Worm (Caenorhabditis elegans) whole organism, L4 larva: ENCODE data around the gene str-140.

Source experiments
- D1046.2 ChIP-seq: fragments of 200-800 bp; sonication (Bioruptor generic); IDR thresholded peaks from 2 replicates; pipeline ENCODE4 v1.3.6; 2022; ENCODE audit warnings: missing genetic modification characterization, missing compliant biosample characterization
- F10B5.3 ChIP-seq: sonication (generic microtip); optimal IDR thresholded peaks from 2 replicates; lab custom pipeline; 2016; ENCODE audit warnings: mild to moderate bottlenecking, missing genetic modification characterization, missing compliant biosample characterization
- T26A8.4 ChIP-seq: fragments of 200-800 bp; sonication (Bioruptor generic); IDR thresholded peaks from 2 replicates; pipeline ENCODE4 v1.3.6; 2022; ENCODE audit warnings: missing genetic modification characterization, missing compliant biosample characterization
- Y105C5A.15 ChIP-seq: fragments of 200-800 bp; sonication (Bioruptor generic); IDR thresholded peaks from 2 replicates; pipeline ENCODE4 v1.3.6; 2022; ENCODE audit warnings: missing genetic modification characterization, missing compliant biosample characterization
- ZK337.2 ChIP-seq: fragments of 200-800 bp; sonication (Bioruptor generic); IDR thresholded peaks from 2 replicates; pipeline ENCODE4 v1.3.6; 2022; ENCODE audit warnings: missing genetic modification reagents, missing genetic modification characterization, missing compliant biosample characterization
- ZK546.5 ChIP-seq, 2 experiments: sonication (generic microtip); optimal IDR thresholded peaks; 2 replicates each; lab custom pipeline; 2017; ENCODE audit warnings: missing biosample characterization in 2 of 2, missing genetic modification characterization in 2 of 2
- ama-1 ChIP-seq: fragments of 150-350 bp; optimal IDR thresholded peaks from 2 replicates; lab custom pipeline; 2014; ENCODE audit warnings: inconsistent platforms, mixed read lengths
- arid-1 ChIP-seq: fragments of 200-800 bp; sonication (Bioruptor generic); conservative IDR thresholded peaks from 2 replicates; pipeline ENCODE4 v1.3.6; 2022; ENCODE audit warnings: missing genetic modification reagents, missing genetic modification characterization, missing compliant biosample characterization
- attf-4 ChIP-seq: sonication (generic microtip); optimal IDR thresholded peaks from 3 replicates; lab custom pipeline; 2017; ENCODE audit warnings: missing biosample characterization, missing genetic modification characterization
- ceh-32 ChIP-seq: sonication (generic microtip); optimal IDR thresholded peaks from 2 replicates; lab custom pipeline; 2016; ENCODE audit warnings: mild to moderate bottlenecking, missing genetic modification characterization, missing compliant biosample characterization; ENCODE audit not compliant: poor library complexity
- ceh-82 ChIP-seq: sonication (generic microtip); optimal IDR thresholded peaks from 2 replicates; lab custom pipeline; 2017; ENCODE audit warnings: missing biosample characterization, missing genetic modification characterization
- ctbp-1 ChIP-seq: fragments of 200-800 bp; sonication (Bioruptor generic); IDR thresholded peaks from 2 replicates; pipeline ENCODE4 v1.3.6; 2022; ENCODE audit warnings: missing genetic modification reagents, missing genetic modification characterization, missing compliant biosample characterization
- daf-12 ChIP-seq: fragments of 150-350 bp; optimal IDR thresholded peaks from 2 replicates; lab custom pipeline; 2014; ENCODE audit warnings: missing biosample characterization, missing genetic modification reagents, missing genetic modification characterization
- daf-19 ChIP-seq: fragments of 200-800 bp; sonication (Bioruptor generic); conservative IDR thresholded peaks from 2 replicates; pipeline ENCODE4 v1.3.6; 2022; ENCODE audit warnings: missing genetic modification characterization, missing compliant biosample characterization
- dmd-6 ChIP-seq: fragments of 200-800 bp; sonication (Bioruptor generic); IDR thresholded peaks from 2 replicates; pipeline ENCODE4 v1.3.6; 2022; ENCODE audit warnings: missing genetic modification reagents, missing genetic modification characterization, missing compliant biosample characterization
- dmd-9 ChIP-seq: fragments of 200-800 bp; sonication (Bioruptor generic); IDR thresholded peaks from 2 replicates; pipeline ENCODE4 v1.3.6; 2022; ENCODE audit warnings: missing genetic modification reagents, missing genetic modification characterization, missing compliant biosample characterization
- duxl-1 ChIP-seq: sonication (generic microtip); optimal IDR thresholded peaks from 2 replicates; lab custom pipeline; 2016; ENCODE audit warnings: mild to moderate bottlenecking, missing genetic modification characterization, moderate library complexity, missing compliant biosample characterization; ENCODE audit not compliant: poor library complexity
- dve-1 ChIP-seq: sonication (generic microtip); optimal IDR thresholded peaks from 2 replicates; lab custom pipeline; 2017; ENCODE audit warnings: antibody characterized with exemption, mild to moderate bottlenecking, missing genetic modification characterization, missing compliant biosample characterization; ENCODE audit not compliant: insufficient read depth
- egl-27 ChIP-seq: sonication (generic microtip); optimal IDR thresholded peaks from 3 replicates; lab custom pipeline; 2017; ENCODE audit warnings: missing biosample characterization, missing genetic modification reagents, missing genetic modification characterization
- fkh-10 ChIP-seq: fragments of 150-350 bp; optimal IDR thresholded peaks from 2 replicates; lab custom pipeline; 2014; ENCODE audit warnings: missing biosample characterization, missing genetic modification reagents, missing genetic modification characterization
- hmg-1.1 ChIP-seq: fragments of 200-800 bp; sonication (Bioruptor generic); IDR thresholded peaks from 2 replicates; pipeline ENCODE4 v1.3.6; 2022; ENCODE audit warnings: missing genetic modification reagents, missing genetic modification characterization, missing compliant biosample characterization
- lim-7 ChIP-seq: fragments of 200-800 bp; sonication (Bioruptor generic); IDR thresholded peaks from 2 replicates; pipeline ENCODE4 v1.3.6; 2022; ENCODE audit warnings: missing genetic modification characterization, missing compliant biosample characterization
- lin-1 ChIP-seq: fragments of 200-800 bp; sonication (Bioruptor generic); IDR thresholded peaks from 2 replicates; pipeline ENCODE4 v1.3.6; 2022; ENCODE audit warnings: missing genetic modification reagents, missing genetic modification characterization, missing compliant biosample characterization
- lin-38 ChIP-seq: fragments of 200-800 bp; sonication (Bioruptor generic); IDR thresholded peaks from 2 replicates; pipeline ENCODE4 v1.3.6; 2022; ENCODE audit warnings: missing genetic modification reagents, missing genetic modification characterization, missing compliant biosample characterization
- lir-3 ChIP-seq: sonication (generic microtip); optimal IDR thresholded peaks from 2 replicates; lab custom pipeline; 2016; ENCODE audit warnings: mild to moderate bottlenecking, missing genetic modification characterization, missing compliant biosample characterization
- lsy-2 ChIP-seq, 2 experiments: fragments of 150-350 bp in 1 of 2; sonication (generic microtip) in 1 of 2; optimal IDR thresholded peaks; 2 replicates each; lab custom pipeline; 2014 to 2017; ENCODE audit warnings: missing biosample characterization in 2 of 2, missing genetic modification characterization in 2 of 2
- madf-5 ChIP-seq, 2 experiments: fragments of 200-800 bp; sonication (Bioruptor generic); IDR thresholded peaks; 2 replicates each; pipeline ENCODE4 v1.3.6; 2022; ENCODE audit warnings: missing compliant biosample characterization in 2 of 2, missing genetic modification characterization in 2 of 2
- mdl-1 ChIP-seq, 2 experiments: fragments of 150-350 bp in 1 of 2; sonication (generic microtip) in 1 of 2; optimal IDR thresholded peaks; 2 replicates each; lab custom pipeline; 2014 to 2017; ENCODE audit warnings: missing biosample characterization in 2 of 2, missing genetic modification characterization in 2 of 2
- mdt-29 ChIP-seq: fragments of 200-800 bp; sonication (Bioruptor generic); IDR thresholded peaks from 2 replicates; pipeline ENCODE4 v1.3.6; 2022; ENCODE audit warnings: missing genetic modification reagents, missing genetic modification characterization, missing compliant biosample characterization
- mep-1 ChIP-seq: fragments of 150-350 bp; sonication (generic microtip); optimal IDR thresholded peaks from 3 replicates; lab custom pipeline; 2014; ENCODE audit warnings: missing biosample characterization, missing genetic modification characterization
- mxl-2 ChIP-seq: fragments of 200-800 bp; sonication (Bioruptor generic); conservative IDR thresholded peaks from 2 replicates; pipeline ENCODE4 v1.3.6; 2022; ENCODE audit warnings: missing genetic modification reagents, missing genetic modification characterization, missing compliant biosample characterization
- nhr-10 ChIP-seq: fragments of 150-350 bp; optimal IDR thresholded peaks from 2 replicates; lab custom pipeline; 2014; ENCODE audit warnings: missing biosample characterization, missing genetic modification characterization
- nhr-102 ChIP-seq: sonication (generic microtip); optimal IDR thresholded peaks from 2 replicates; lab custom pipeline; 2016; ENCODE audit warnings: mild to moderate bottlenecking, missing genetic modification characterization, moderate library complexity, missing compliant biosample characterization
- nhr-28 ChIP-seq: fragments of 150-350 bp; optimal IDR thresholded peaks from 2 replicates; lab custom pipeline; 2014; ENCODE audit warnings: missing biosample characterization, missing genetic modification characterization
- nhr-41 ChIP-seq: fragments of 200-800 bp; sonication (Bioruptor generic); IDR thresholded peaks from 2 replicates; pipeline ENCODE4 v1.3.6; 2022; ENCODE audit warnings: missing genetic modification reagents, missing genetic modification characterization, missing compliant biosample characterization
- nhr-48 ChIP-seq: sonication (generic microtip); optimal IDR thresholded peaks from 2 replicates; lab custom pipeline; 2016; ENCODE audit warnings: mild to moderate bottlenecking, missing genetic modification characterization, missing compliant biosample characterization
- nhr-6 ChIP-seq: fragments of 150-350 bp; optimal IDR thresholded peaks from 2 replicates; lab custom pipeline; 2014; ENCODE audit warnings: missing biosample characterization, missing genetic modification characterization
- nhr-76 ChIP-seq: fragments of 150-350 bp; optimal IDR thresholded peaks from 2 replicates; lab custom pipeline; 2014; ENCODE audit warnings: missing biosample characterization, missing genetic modification characterization
- nhr-77 ChIP-seq: fragments of 150-350 bp; optimal IDR thresholded peaks from 2 replicates; lab custom pipeline; 2014; ENCODE audit warnings: missing biosample characterization, missing genetic modification characterization
- pqm-1 ChIP-seq: sonication (generic microtip); optimal IDR thresholded peaks from 2 replicates; lab custom pipeline; 2017; ENCODE audit warnings: missing biosample characterization, missing genetic modification characterization
- saeg-2 ChIP-seq: fragments of 200-800 bp; sonication (Bioruptor generic); IDR thresholded peaks from 2 replicates; pipeline ENCODE4 v1.3.6; 2022; ENCODE audit warnings: missing genetic modification reagents, missing genetic modification characterization, missing compliant biosample characterization
- set-16 ChIP-seq: fragments of 200-800 bp; sonication (Bioruptor generic); IDR thresholded peaks from 2 replicates; pipeline ENCODE4 v1.3.6; 2022; ENCODE audit warnings: missing genetic modification reagents, missing genetic modification characterization, missing compliant biosample characterization
- skn-1 ChIP-seq: fragments of 150-350 bp; optimal IDR thresholded peaks from 2 replicates; lab custom pipeline; 2014; ENCODE audit warnings: missing biosample characterization, missing genetic modification characterization
- snpc-1.2 ChIP-seq: fragments of 200-800 bp; sonication (Bioruptor generic); IDR thresholded peaks from 2 replicates; pipeline ENCODE4 v1.3.6; 2022; ENCODE audit warnings: missing genetic modification reagents, missing genetic modification characterization, missing compliant biosample characterization
- snpc-4 ChIP-seq: fragments of 150-350 bp; optimal IDR thresholded peaks from 2 replicates; lab custom pipeline; 2014; ENCODE audit warnings: missing biosample characterization, missing genetic modification characterization
- spr-3 ChIP-seq: fragments of 200-800 bp; sonication (Bioruptor generic); optimal IDR thresholded peaks from 2 replicates; lab custom pipeline; 2018; ENCODE audit warnings: mild to moderate bottlenecking, missing genetic modification characterization, missing compliant biosample characterization
- unc-130 ChIP-seq: sonication (generic microtip); optimal IDR thresholded peaks from 2 replicates; lab custom pipeline; 2016; ENCODE audit warnings: missing genetic modification reagents, missing genetic modification characterization, missing compliant biosample characterization
- vab-7 ChIP-seq: fragments of 200-800 bp; sonication (Bioruptor generic); IDR thresholded peaks from 2 replicates; pipeline ENCODE4 v1.3.6; 2022; ENCODE audit warnings: missing genetic modification reagents, missing genetic modification characterization, missing compliant biosample characterization
- zag-1 ChIP-seq: fragments of 150-350 bp; optimal IDR thresholded peaks from 2 replicates; lab custom pipeline; 2014; ENCODE audit warnings: missing biosample characterization, missing genetic modification characterization
- zfp-2 ChIP-seq: sonication (generic microtip); optimal IDR thresholded peaks from 2 replicates; lab custom pipeline; 2016; ENCODE audit warnings: mild to moderate bottlenecking, missing genetic modification characterization, missing compliant biosample characterization
- zip-2 ChIP-seq: fragments of 150-350 bp; optimal IDR thresholded peaks from 2 replicates; lab custom pipeline; 2014; ENCODE audit warnings: missing biosample characterization, missing genetic modification characterization
- ztf-11 ChIP-seq: fragments of 150-350 bp; optimal IDR thresholded peaks from 2 replicates; lab custom pipeline; 2014; ENCODE audit warnings: missing biosample characterization, missing genetic modification characterization
- ztf-7 ChIP-seq: fragments of 150-350 bp; optimal IDR thresholded peaks from 2 replicates; lab custom pipeline; 2014; ENCODE audit warnings: missing biosample characterization, missing genetic modification characterization

Gene str-140

DNA sequence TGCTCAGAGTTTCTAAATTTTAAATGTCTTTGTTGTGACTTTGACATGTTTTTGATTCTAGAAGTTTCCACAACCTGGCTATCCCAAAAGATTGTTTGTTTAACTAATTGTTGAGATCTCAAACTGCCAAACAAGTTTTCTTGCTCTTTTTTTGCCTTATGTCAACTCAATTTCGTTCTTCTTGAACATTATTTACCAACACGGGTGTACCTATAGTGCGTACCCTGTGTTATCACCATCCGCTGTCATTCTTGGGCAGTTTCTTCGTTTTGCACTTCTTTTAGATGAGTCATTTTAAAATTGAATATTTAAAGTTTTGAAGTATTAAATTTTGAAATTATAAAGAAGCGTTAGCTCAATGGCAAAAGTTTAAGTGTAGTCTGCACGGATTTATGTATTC, 50.8 kb downstream of the str-140 start, which contains the start of gene sptl-2:
sptl-2 (plus strand) TSS at position 280 of the 400 bp plus-strand sequence.
- TF ChIP-seq hmg-1.1 (GFP tag; lab: Robert Waterston, UW) (no peak), skn-1 (tag; lab: Kevin White, UChicago) (no peak), nhr-48 (tag; lab: Kevin White, UChicago) (no peak), egl-27 (tag; lab: Kevin White, UChicago) (no peak), ZK337.2 (GFP tag; lab: Robert Waterston, UW) (no peak), saeg-2 (no peak), lsy-2 (tag; optimal IDR thresholded peaks at IDR 0.05; lab: Kevin White, UChicago) (no peak), lim-7 (no peak), mxl-2 (GFP tag; lab: Robert Waterston, UW) (no peak), mdl-1 (tag; optimal IDR thresholded peaks at IDR 0.05; lab: Kevin White, UChicago) (no peak), vab-7 (GFP tag; lab: Robert Waterston, UW) (no peak), Y105C5A.15 (GFP tag; lab: Robert Waterston, UW) (no peak), mdt-29 (no peak), nhr-102 (tag; lab: Kevin White, UChicago) (no peak), unc-130 (GFP tag; lab: Kevin White, UChicago) (no peak), zfp-2 (no peak), fkh-10 (GFP tag; lab: Kevin White, UChicago) (no peak), mep-1 (peak; percentile 4), nhr-77 (no peak), nhr-41 (no peak), dmd-9 (GFP tag; lab: Robert Waterston, UW) (no peak), nhr-28 (tag; lab: Kevin White, UChicago) (peak; percentile 59), madf-5 (GFP tag; IDR thresholded peaks at IDR 0.05; lab: Robert Waterston, UW) (no peak), duxl-1 (tag; lab: Kevin White, UChicago) (no peak), ZK546.5 (tag; optimal IDR thresholded peaks at IDR 0.05; lab: Kevin White, UChicago) (no peak), zag-1 (tag; lab: Kevin White, UChicago) (no peak), arid-1 (GFP tag; lab: Robert Waterston, UW) (no peak), ztf-11 (tag; lab: Kevin White, UChicago) (no peak), nhr-6 (tag; lab: Kevin White, UChicago) (no peak), daf-12 (tag; lab: Kevin White, UChicago) (no peak), lin-1 (GFP tag; lab: Robert Waterston, UW) (no peak), T26A8.4 (GFP tag; lab: Robert Waterston, UW) (no peak), ama-1 (lab: Kevin White, UChicago) (no peak), lin-38 (GFP tag; lab: Robert Waterston, UW) (no peak), snpc-4 (tag; lab: Kevin White, UChicago) (no peak), pqm-1 (tag; lab: Kevin White, UChicago) (peak; percentile 84), set-16 (GFP tag; lab: Robert Waterston, UW) (no peak), spr-3 (GFP tag; lab: Kevin White, UChicago) (no peak), ceh-82 (tag; lab: Kevin White, UChicago) (no peak), lir-3 (tag; lab: Kevin White, UChicago) (no peak), ceh-32 (tag; lab: Kevin White, UChicago) (no peak), dmd-6 (GFP tag; lab: Robert Waterston, UW) (peak; percentile 23), D1046.2 (no peak), F10B5.3 (tag; lab: Kevin White, UChicago) (no peak), zip-2 (no peak), dve-1 (tag; lab: Kevin White, UChicago) (peak; percentile 15), nhr-76 (tag; lab: Kevin White, UChicago) (no peak), attf-4 (tag; lab: Kevin White, UChicago) (no peak), daf-19 (GFP tag; lab: Robert Waterston, UW) (no peak), ztf-7 (no peak), ctbp-1 (GFP tag; lab: Robert Waterston, UW) (no peak), snpc-1.2 (GFP tag; lab: Robert Waterston, UW) (no peak), nhr-10 (tag; lab: Kevin White, UChicago) (no peak)
